Fruit fly (Drosophila melanogaster): ENCODE data around the gene CG15824.

Gene CG15824

DNA sequence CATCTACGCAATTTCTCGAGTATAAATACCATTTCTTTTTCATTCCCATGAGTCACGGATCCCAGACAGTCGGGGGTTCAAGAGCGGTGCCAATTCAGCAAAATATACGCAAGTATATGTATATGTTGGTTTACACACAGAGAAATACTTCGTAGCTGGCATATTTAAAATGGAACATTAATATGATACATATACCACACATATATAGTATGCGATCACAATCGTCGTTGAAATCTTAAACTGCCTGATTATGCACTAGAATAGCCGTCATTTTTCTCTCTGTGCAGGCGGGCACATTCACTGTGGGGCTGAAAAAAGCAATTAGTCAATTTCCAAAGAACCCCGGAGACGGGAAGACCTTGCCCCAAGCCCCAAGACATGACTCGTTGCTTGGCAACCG lies 43.2 kb downstream of the CG15824 start (continued):
- TF ChIP-seq org-1 (GFP tag; optimal IDR thresholded peaks at IDR 0.05) (peak; percentile 68), CG15601 (tag; optimal IDR thresholded peaks at IDR 0.05) (peak; percentile 2), sima (GFP tag; optimal IDR thresholded peaks at IDR 0.05) (no peak), fru (optimal IDR thresholded peaks at IDR 0.05) (no peak), CG2129 (GFP tag; IDR thresholded peaks at IDR 0.05; ENCODE audit: partially characterized antibody) (no peak), CG7786 (GFP tag; optimal IDR thresholded peaks at IDR 0.05) (peak; percentile 81), Mes4 (GFP tag; optimal IDR thresholded peaks at IDR 0.05) (peak; percentile 63), insv (GFP tag; optimal IDR thresholded peaks at IDR 0.05) (no peak), da (GFP tag; optimal IDR thresholded peaks at IDR 0.05) (no peak), CHES-1-like (GFP tag; optimal IDR thresholded peaks at IDR 0.05) (peak; percentile 73), C15 (GFP tag; IDR thresholded peaks at IDR 0.05) (peak; percentile 66; the same call in 2 of the 3 replicates), tin (GFP tag; optimal IDR thresholded peaks at IDR 0.05) (peak; percentile 61), CG6765 (GFP tag; optimal IDR thresholded peaks at IDR 0.05) (peak; percentile 44), zen2 (GFP tag; IDR thresholded peaks at IDR 0.05; ENCODE audit: partially characterized antibody) (no peak), CG4707 (GFP tag; optimal IDR thresholded peaks at IDR 0.05) (peak; percentile 11), CG32532 (GFP tag; IDR thresholded peaks at IDR 0.05) (peak; percentile 94), Dip2 (GFP tag; IDR thresholded peaks at IDR 0.05) (no peak), HLH4C (GFP tag; IDR thresholded peaks at IDR 0.05; ENCODE audit: partially characterized antibody) (no peak), CG3065 (GFP tag; optimal IDR thresholded peaks at IDR 0.05) (no peak), sd (tag; optimal IDR thresholded peaks at IDR 0.05) (peak; percentile 40), mam (GFP tag; optimal IDR thresholded peaks at IDR 0.05) (peak; percentile 81), CG8765 (GFP tag; IDR thresholded peaks at IDR 0.05) (peak; percentile 73), CG18476 (GFP tag; optimal IDR thresholded peaks at IDR 0.05) (peak; percentile 52), tap (tag; optimal IDR thresholded peaks at IDR 0.05) (peak; percentile 36), so (GFP tag; IDR thresholded peaks at IDR 0.05) (peak; percentile 78), her (GFP tag; optimal IDR thresholded peaks at IDR 0.05) (peak; percentile 10), dmrt11E (tag; optimal IDR thresholded peaks at IDR 0.05) (peak; percentile 45), dm (GFP tag; optimal IDR thresholded peaks at IDR 0.05) (peak; percentile 29), CG5953 (GFP tag; IDR thresholded peaks at IDR 0.05) (no peak), Nf-YA (GFP tag; IDR thresholded peaks at IDR 0.05) (no peak), CG17612 (GFP tag; IDR thresholded peaks at IDR 0.05) (peak; percentile 55; the same call in 1 of the 2 replicates), CG6175 (GFP tag; IDR thresholded peaks at IDR 0.05) (peak; percentile 84), CG1832 (GFP tag; optimal IDR thresholded peaks at IDR 0.05) (no peak), rib (GFP tag; IDR thresholded peaks at IDR 0.05) (peak; percentile 86), hbn (GFP tag; IDR thresholded peaks at IDR 0.05; ENCODE audit: partially characterized antibody) (no peak)

DNA sequence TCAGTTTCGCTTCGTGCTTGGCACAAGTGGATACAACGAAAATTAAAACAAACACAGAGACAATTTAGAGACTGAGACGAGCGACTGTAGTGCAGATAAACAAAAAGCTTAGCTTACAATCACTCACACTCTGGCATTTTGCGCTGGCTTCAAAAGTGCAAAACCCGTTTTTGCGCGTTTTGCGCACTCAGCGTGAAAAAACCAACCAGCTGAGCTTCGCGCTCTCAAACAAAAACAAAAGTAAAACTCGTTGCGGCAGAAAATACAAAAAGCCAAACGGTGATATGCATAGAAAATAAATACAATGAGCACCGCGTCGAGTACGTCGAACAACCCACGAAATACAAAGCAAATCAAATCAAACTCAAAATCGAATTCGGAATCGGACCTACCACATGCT lies 44.2 kb downstream of the CG15824 start:
- TF ChIP-seq CG34224 (GFP tag; IDR thresholded peaks at IDR 0.05; ENCODE audit: partially characterized antibody) = 0 out of 3 replicates have a peak, but pooled peaks have one; percentile 19
- TF ChIP-seq nom (GFP tag; optimal IDR thresholded peaks at IDR 0.05) = peak; percentile 38
- TF ChIP-seq CG3726 (GFP tag; IDR thresholded peaks at IDR 0.05) = no peak
- no peak for TF ChIP-seq so (GFP tag; IDR thresholded peaks at IDR 0.05)
- no peak for TF ChIP-seq B-H2 (GFP tag; optimal IDR thresholded peaks at IDR 0.05)
- no peak for TF ChIP-seq btn (GFP tag; optimal IDR thresholded peaks at IDR 0.05)
- TF ChIP-seq CG17359 (tag; optimal IDR thresholded peaks at IDR 0.05) = no peak
- no peak for TF ChIP-seq pan (optimal IDR thresholded peaks at IDR 0.05)
- peak in 1 of 2 experiments; percentile 27 for TF ChIP-seq pan (GFP tag; optimal IDR thresholded peaks at IDR 0.05 in 1 of 2, IDR thresholded peaks at IDR 0.05 in 1 of 2)
- no peak for TF ChIP-seq CG7372 (GFP tag; IDR thresholded peaks at IDR 0.05)
- no peak for TF ChIP-seq MBD-R2 (GFP tag; IDR thresholded peaks at IDR 0.05)
- no peak for TF ChIP-seq Dbx (GFP tag; IDR thresholded peaks at IDR 0.05)
- TF ChIP-seq CG6765 (GFP tag; optimal IDR thresholded peaks at IDR 0.05) = peak; percentile 2
- TF ChIP-seq Drgx (GFP tag; IDR thresholded peaks at IDR 0.05) = 0 out of 2 replicates have a peak, but pooled peaks have one; percentile 33
- no peak for TF ChIP-seq CG18599 (GFP tag; optimal IDR thresholded peaks at IDR 0.05)
- no peak for TF ChIP-seq CG2199 (GFP tag; IDR thresholded peaks at IDR 0.05)
- TF ChIP-seq HLH54F (GFP tag; optimal IDR thresholded peaks at IDR 0.05) = no peak
- peak; percentile 90; the same call in 2 of the 4 replicates for TF ChIP-seq chinmo (GFP tag; IDR thresholded peaks at IDR 0.05; ENCODE audit: partially characterized antibody)
- peak; percentile 3 for TF ChIP-seq cg (GFP tag; optimal IDR thresholded peaks at IDR 0.05)
